Fruit fly (Drosophila melanogaster): ENCODE data around the gene CG10559.

- TF ChIP-seq CG15710 (tag; optimal IDR thresholded peaks at IDR 0.05) (no peak), CG12605 (GFP tag; IDR thresholded peaks at IDR 0.05) (no peak), EcR (GFP tag; optimal IDR thresholded peaks at IDR 0.05) (no peak), Pif1B (GFP tag; optimal IDR thresholded peaks at IDR 0.05) (no peak), Pif1A (GFP tag; optimal IDR thresholded peaks at IDR 0.05) (no peak), CG8159 (tag; optimal IDR thresholded peaks at IDR 0.05) (no peak), Ets98B (GFP tag; IDR thresholded peaks at IDR 0.05) (no peak), CG8301 (tag; optimal IDR thresholded peaks at IDR 0.05) (no peak), CG32121 (GFP tag; IDR thresholded peaks at IDR 0.05) (no peak)
Observed at dm6 chr3R:25299507-25299964, 16.4 kb downstream of the CG10559 start, which contains the start of gene CG31288.

Data from whole organism, pupa.